Fruit fly (Drosophila melanogaster): ENCODE results near the gene Cpr72Eb.

Cpr72Eb gene

DNA sequence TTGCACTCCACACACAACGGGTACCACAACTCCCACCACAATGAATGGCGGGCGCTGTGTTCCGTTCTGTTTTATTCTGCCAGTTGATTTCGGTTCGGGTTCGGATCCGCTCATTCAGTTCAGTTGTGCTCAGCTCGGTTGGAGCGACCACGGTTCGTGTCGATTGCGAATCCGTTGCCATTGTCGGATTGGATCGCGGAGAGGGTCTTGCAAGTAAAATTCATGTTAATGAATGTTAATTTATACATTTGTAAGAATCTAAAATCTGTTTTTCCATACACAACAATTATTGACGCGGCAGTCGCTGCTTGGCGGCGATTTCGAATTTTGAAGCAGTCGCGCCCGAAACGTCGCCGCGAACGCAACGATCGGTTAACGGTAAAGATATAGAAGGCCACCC lies 29.8 kb downstream of the Cpr72Eb start, which contains the start of gene Gagr (continued):
- TF ChIP-seq Rfx (GFP tag; IDR thresholded peaks at IDR 0.05) = 0 out of 2 replicates have a peak, but pooled peaks have one; percentile 22
- no peak for TF ChIP-seq CG5245 (GFP tag; optimal IDR thresholded peaks at IDR 0.05)
- TF ChIP-seq CG7357 (GFP tag; IDR thresholded peaks at IDR 0.05) = no peak
- TF ChIP-seq Deaf1 (tag; optimal IDR thresholded peaks at IDR 0.05) = peak; percentile 77
- TF ChIP-seq slbo (GFP tag; IDR thresholded peaks at IDR 0.05) = 0 out of 2 replicates have a peak, but pooled peaks have one; percentile 25
- TF ChIP-seq al (GFP tag; IDR thresholded peaks at IDR 0.05) = no peak
- no peak for TF ChIP-seq schlank (tag; optimal IDR thresholded peaks at IDR 0.05)
- no peak for TF ChIP-seq CG1024 (GFP tag; IDR thresholded peaks at IDR 0.05)
- TF ChIP-seq luna (GFP tag; optimal IDR thresholded peaks at IDR 0.05) = no peak
- TF ChIP-seq CG30403 (GFP tag; optimal IDR thresholded peaks at IDR 0.05) = no peak
- no peak for TF ChIP-seq Stat92E (GFP tag; optimal IDR thresholded peaks at IDR 0.05)
- TF ChIP-seq gsb-n (tag; optimal IDR thresholded peaks at IDR 0.05) = no peak
- no peak for TF ChIP-seq CG1647 (GFP tag; optimal IDR thresholded peaks at IDR 0.05)
- TF ChIP-seq trem (tag; optimal IDR thresholded peaks at IDR 0.05) = no peak

DNA sequence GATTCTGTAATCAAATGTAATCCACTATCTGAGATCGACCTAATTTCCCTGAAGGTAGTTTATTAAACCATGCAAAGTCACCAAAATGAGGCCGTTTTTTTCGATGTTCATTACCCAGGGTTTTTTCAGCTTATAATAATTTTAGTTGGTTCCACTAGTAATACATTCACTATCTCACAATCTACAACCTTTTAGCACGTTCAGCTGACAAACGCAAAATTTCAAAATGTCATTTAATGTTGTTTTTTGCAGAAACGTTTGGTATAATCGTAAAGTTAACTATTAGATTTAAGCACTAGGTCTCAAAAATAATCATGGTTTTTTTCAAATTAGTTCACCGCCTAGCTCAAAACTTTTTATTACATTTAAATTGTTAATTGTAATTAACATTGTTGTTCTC lies 35.5 kb downstream of the Cpr72Eb start, which contains the start of gene CG44836:
Gene CG44836, minus strand, starts transcription at position 101 of the 400 bp plus-strand sequence.
- TF ChIP-seq hth (optimal IDR thresholded peaks at IDR 0.05) (no peak), jumu (GFP tag; optimal IDR thresholded peaks at IDR 0.05) (no peak), CG2120 (GFP tag; optimal IDR thresholded peaks at IDR 0.05) (no peak), ERR (GFP tag; optimal IDR thresholded peaks at IDR 0.05) (no peak), CG13424 (tag; optimal IDR thresholded peaks at IDR 0.05) (no peak), CG12769 (tag; optimal IDR thresholded peaks at IDR 0.05) (no peak), NC2α (GFP tag; optimal IDR thresholded peaks at IDR 0.05) (no peak), CG3281 (GFP tag; optimal IDR thresholded peaks at IDR 0.05) (no peak), B-H2 (GFP tag; optimal IDR thresholded peaks at IDR 0.05) (no peak), Hand (GFP tag; optimal IDR thresholded peaks at IDR 0.05) (no peak), disco-r (GFP tag; optimal IDR thresholded peaks at IDR 0.05) (no peak)

DNA sequence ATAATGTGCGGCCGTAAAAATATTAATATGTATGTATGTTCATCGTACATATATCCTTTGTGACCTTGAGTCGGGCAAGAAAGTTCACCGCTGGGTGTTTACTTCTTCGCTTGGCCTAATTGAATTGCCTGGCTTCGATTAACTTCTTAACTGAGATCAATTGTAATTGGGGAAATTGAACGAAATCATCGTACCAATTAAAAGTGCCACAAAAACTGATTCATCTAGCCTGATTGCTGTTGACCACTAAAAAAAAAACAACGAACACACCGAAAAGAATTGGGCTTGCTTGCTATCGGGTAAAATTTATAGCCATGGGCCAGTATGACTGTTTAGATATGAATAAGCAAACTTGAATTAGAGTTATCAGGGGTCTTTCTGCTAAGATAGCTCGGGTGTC lies 37.6 kb downstream of the Cpr72Eb start:
- TF ChIP-seq mirr (GFP tag; optimal IDR thresholded peaks at IDR 0.05) = peak; percentile 24
- no peak for TF ChIP-seq CG15269 (tag; optimal IDR thresholded peaks at IDR 0.05)
- TF ChIP-seq CG17328 (GFP tag; IDR thresholded peaks at IDR 0.05) = no peak
- no peak for TF ChIP-seq HLH54F (GFP tag; optimal IDR thresholded peaks at IDR 0.05)
- TF ChIP-seq CG15073 (GFP tag; optimal IDR thresholded peaks at IDR 0.05) = no peak
- TF ChIP-seq nom (GFP tag; optimal IDR thresholded peaks at IDR 0.05) = no peak
- TF ChIP-seq CG32772 (GFP tag; IDR thresholded peaks at IDR 0.05) = no peak
- no peak for TF ChIP-seq CG4282 (GFP tag; optimal IDR thresholded peaks at IDR 0.05)
- TF ChIP-seq bbx (GFP tag; IDR thresholded peaks at IDR 0.05; ENCODE audit: partially characterized antibody) = peak; percentile 39; the same call in 1 of the 2 replicates
- no peak for TF ChIP-seq CG17359 (tag; optimal IDR thresholded peaks at IDR 0.05)
- TF ChIP-seq zfh2 (GFP tag; optimal IDR thresholded peaks at IDR 0.05) = no peak
- no peak for TF ChIP-seq ato (GFP tag; IDR thresholded peaks at IDR 0.05; ENCODE audit: partially characterized antibody)
- no peak for TF ChIP-seq Oaz (GFP tag; IDR thresholded peaks at IDR 0.05)
- no peak for TF ChIP-seq Asciz (GFP tag; optimal IDR thresholded peaks at IDR 0.05)
- TF ChIP-seq CG2199 (GFP tag; IDR thresholded peaks at IDR 0.05) = peak; percentile 77; the same call in 1 of the 3 replicates
- no peak for TF ChIP-seq cg (GFP tag; optimal IDR thresholded peaks at IDR 0.05)
- no peak for TF ChIP-seq dmrt99B (tag; optimal IDR thresholded peaks at IDR 0.05)
- no peak for TF ChIP-seq Ravus (GFP tag; IDR thresholded peaks at IDR 0.05)
- TF ChIP-seq CG30020 (tag; optimal IDR thresholded peaks at IDR 0.05) = no peak
- TF ChIP-seq B-H2 (GFP tag; optimal IDR thresholded peaks at IDR 0.05) = no peak
- no peak for TF ChIP-seq Hsf (GFP tag; optimal IDR thresholded peaks at IDR 0.05)
- no peak for TF ChIP-seq Blimp-1 (GFP tag; optimal IDR thresholded peaks at IDR 0.05)
- TF ChIP-seq CG13775 (GFP tag; optimal IDR thresholded peaks at IDR 0.05) = no peak
- no peak for TF ChIP-seq pfk (GFP tag; optimal IDR thresholded peaks at IDR 0.05)
- no peak for TF ChIP-seq CG3065 (GFP tag; optimal IDR thresholded peaks at IDR 0.05)
- TF ChIP-seq ftz-f1 (GFP tag; optimal IDR thresholded peaks at IDR 0.05) = no peak
